Worm (Caenorhabditis elegans) whole organism, L1 larva: ENCODE measurements around the gene E02H4.8.
A peak's percentile ranks its signal among the peaks of the same experiment; 100 is the strongest.

Experiments
- C16A3.4 ChIP-seq: fragments of 150-350 bp; optimal IDR thresholded peaks from 2 replicates; lab custom pipeline; 2014; ENCODE audit warnings: missing biosample characterization, missing genetic modification characterization
- C34B4.2 ChIP-seq: sonication (generic microtip); optimal IDR thresholded peaks from 2 replicates; lab custom pipeline; 2017; ENCODE audit warnings: mild to moderate bottlenecking, missing genetic modification characterization, missing compliant biosample characterization
- Y116A8C.19 ChIP-seq: sonication (generic microtip); optimal IDR thresholded peaks from 2 replicates; lab custom pipeline; 2016; ENCODE audit warnings: missing compliant biosample characterization, missing genetic modification characterization, borderline replicate concordance
- aha-1 ChIP-seq: fragments of 150-350 bp; optimal IDR thresholded peaks from 2 replicates; lab custom pipeline; 2014; ENCODE audit warnings: missing biosample characterization, missing genetic modification characterization
- alr-1 ChIP-seq: fragments of 200-800 bp; sonication (Bioruptor generic); optimal IDR thresholded peaks from 2 replicates; lab custom pipeline; 2018; ENCODE audit warnings: borderline replicate concordance, mild to moderate bottlenecking, missing genetic modification characterization, missing compliant biosample characterization
- aly-2 ChIP-seq: fragments of 150-350 bp; optimal IDR thresholded peaks from 2 replicates; lab custom pipeline; 2014; ENCODE audit warnings: missing biosample characterization, missing genetic modification characterization
- ama-1 ChIP-seq: fragments of 150-350 bp; optimal IDR thresholded peaks from 2 replicates; lab custom pipeline; 2014
- blmp-1 ChIP-seq: fragments of 150-350 bp; optimal IDR thresholded peaks from 2 replicates; lab custom pipeline; 2014; ENCODE audit warnings: missing biosample characterization, missing genetic modification characterization
- ceh-8 ChIP-seq: fragments of 200-800 bp; sonication (Bioruptor generic); optimal IDR thresholded peaks from 2 replicates; lab custom pipeline; 2018; ENCODE audit warnings: mild to moderate bottlenecking, missing genetic modification characterization, moderate library complexity, missing compliant biosample characterization
- ceh-88 ChIP-seq: fragments of 200-800 bp; sonication (Bioruptor generic); IDR thresholded peaks from 2 replicates; pipeline ENCODE4 v1.3.6; 2022; ENCODE audit warnings: missing genetic modification characterization, missing compliant biosample characterization
- dsc-1 ChIP-seq: sonication (generic microtip); optimal IDR thresholded peaks from 2 replicates; lab custom pipeline; 2016; ENCODE audit warnings: mild to moderate bottlenecking, missing genetic modification characterization, missing compliant biosample characterization
- efl-1 ChIP-seq, 4 experiments: fragments of 150-350 bp; optimal IDR thresholded peaks in 3 of 4; peaks in 1 of 4; 1 replicate in 1 of 4; 2 replicates in 3 of 4; lab custom pipeline; 2014; ENCODE audit warnings: missing biosample characterization in 2 of 4, missing genetic modification characterization in 2 of 4, missing genetic modification reagents in 2 of 4
- efl-3 ChIP-seq: fragments of 200-800 bp; sonication (Bioruptor generic); optimal IDR thresholded peaks from 2 replicates; lab custom pipeline; 2018; ENCODE audit warnings: mild to moderate bottlenecking, missing genetic modification characterization, missing compliant biosample characterization
- elt-2 ChIP-seq: sonication (generic microtip); optimal IDR thresholded peaks from 2 replicates; lab custom pipeline; 2016; ENCODE audit warnings: missing genetic modification characterization, mild to moderate bottlenecking, inconsistent platforms, missing compliant biosample characterization, missing genetic modification reagents
- elt-3 ChIP-seq, 6 experiments: fragments of 150-350 bp in 1 of 6; sonication (generic microtip); optimal IDR thresholded peaks; 2 replicates each; lab custom pipeline; 2017 to 2018; ENCODE audit warnings: missing biosample characterization in 6 of 6, missing genetic modification characterization in 6 of 6, inconsistent platforms in 1 of 6
- ets-5 ChIP-seq: fragments of 200-800 bp; sonication (Bioruptor generic); IDR thresholded peaks from 2 replicates; pipeline ENCODE4 v1.3.6; 2022; ENCODE audit warnings: missing genetic modification characterization, missing compliant biosample characterization
- fkh-8 ChIP-seq: sonication (generic microtip); optimal IDR thresholded peaks from 2 replicates; lab custom pipeline; 2016; ENCODE audit warnings: mild to moderate bottlenecking, missing genetic modification characterization, missing compliant biosample characterization
- fos-1 ChIP-seq: fragments of 150-350 bp; optimal IDR thresholded peaks from 2 replicates; lab custom pipeline; 2014; ENCODE audit warnings: missing biosample characterization, missing genetic modification characterization
- grh-1 ChIP-seq: fragments of 200-800 bp; sonication (Bioruptor generic); IDR thresholded peaks from 2 replicates; pipeline ENCODE4 v1.3.6; 2022; ENCODE audit warnings: missing genetic modification reagents, missing genetic modification characterization, missing compliant biosample characterization
- hlh-4 ChIP-seq: sonication (generic microtip); optimal IDR thresholded peaks from 2 replicates; lab custom pipeline; 2016; ENCODE audit warnings: mild to moderate bottlenecking, missing genetic modification characterization, missing compliant biosample characterization
- hpl-2 ChIP-seq: fragments of 150-350 bp; optimal IDR thresholded peaks from 2 replicates; lab custom pipeline; 2014; ENCODE audit warnings: missing biosample characterization, missing genetic modification reagents, missing genetic modification characterization
- irx-1 ChIP-seq: sonication (generic microtip); optimal IDR thresholded peaks from 2 replicates; lab custom pipeline; 2016; ENCODE audit warnings: missing genetic modification characterization, missing compliant biosample characterization
- jun-1 ChIP-seq: fragments of 150-350 bp; optimal IDR thresholded peaks from 2 replicates; lab custom pipeline; 2014; ENCODE audit warnings: missing biosample characterization, missing genetic modification reagents, missing genetic modification characterization
- lin-13 ChIP-seq: fragments of 150-350 bp; optimal IDR thresholded peaks from 2 replicates; lab custom pipeline; 2014; ENCODE audit warnings: missing biosample characterization, missing genetic modification reagents, missing genetic modification characterization
- lin-14 ChIP-seq: fragments of 200-800 bp; sonication (Bioruptor generic); optimal IDR thresholded peaks from 2 replicates; lab custom pipeline; 2018; ENCODE audit warnings: mild to moderate bottlenecking, missing genetic modification characterization, moderate library complexity, missing compliant biosample characterization
- lir-3 ChIP-seq: sonication (generic microtip); optimal IDR thresholded peaks from 2 replicates; lab custom pipeline; 2016; ENCODE audit warnings: mild to moderate bottlenecking, missing genetic modification characterization, moderate library complexity, missing compliant biosample characterization; ENCODE audit not compliant: poor library complexity
- mef-2 ChIP-seq: fragments of 150-350 bp; optimal IDR thresholded peaks from 2 replicates; lab custom pipeline; 2014; ENCODE audit warnings: missing biosample characterization, missing genetic modification characterization
- nhr-11 ChIP-seq: fragments of 150-350 bp; optimal IDR thresholded peaks from 2 replicates; lab custom pipeline; 2014; ENCODE audit warnings: missing biosample characterization, missing genetic modification characterization
- nhr-20 ChIP-seq: sonication (generic microtip); optimal IDR thresholded peaks from 2 replicates; lab custom pipeline; 2016; ENCODE audit warnings: mild to moderate bottlenecking, missing genetic modification characterization, missing compliant biosample characterization
- nhr-237 ChIP-seq: fragments of 150-350 bp; optimal IDR thresholded peaks from 2 replicates; lab custom pipeline; 2014; ENCODE audit warnings: missing biosample characterization, missing genetic modification characterization
- nhr-28 ChIP-seq: fragments of 150-350 bp; optimal IDR thresholded peaks from 2 replicates; lab custom pipeline; 2014; ENCODE audit warnings: missing biosample characterization, missing genetic modification characterization
- nhr-47 ChIP-seq: sonication (generic microtip); optimal IDR thresholded peaks from 2 replicates; lab custom pipeline; 2016; ENCODE audit warnings: mild to moderate bottlenecking, missing genetic modification characterization, moderate library complexity, missing compliant biosample characterization
- nhr-76 ChIP-seq: sonication (generic microtip); optimal IDR thresholded peaks from 2 replicates; lab custom pipeline; 2017; ENCODE audit warnings: missing biosample characterization, missing genetic modification characterization
- nhr-77 ChIP-seq: fragments of 150-350 bp; optimal IDR thresholded peaks from 2 replicates; lab custom pipeline; 2014; ENCODE audit warnings: missing biosample characterization, missing genetic modification characterization
- nhr-84 ChIP-seq: sonication (generic microtip); optimal IDR thresholded peaks from 2 replicates; lab custom pipeline; 2017; ENCODE audit warnings: missing biosample characterization, missing genetic modification characterization
- nhr-90 ChIP-seq: sonication (generic microtip); optimal IDR thresholded peaks from 2 replicates; lab custom pipeline; 2016; ENCODE audit warnings: mild to moderate bottlenecking, missing genetic modification characterization, missing compliant biosample characterization; ENCODE audit not compliant: poor library complexity
- pag-3 ChIP-seq: sonication (generic microtip); optimal IDR thresholded peaks from 2 replicates; lab custom pipeline; 2017; ENCODE audit warnings: missing genetic modification characterization, mild to moderate bottlenecking, missing compliant biosample characterization, antibody characterized with exemption, borderline replicate concordance; ENCODE audit not compliant: insufficient read depth
- pqm-1 ChIP-seq: sonication (generic microtip); optimal IDR thresholded peaks from 3 replicates; lab custom pipeline; 2017; ENCODE audit warnings: missing biosample characterization, missing genetic modification characterization
- snpc-4 ChIP-seq: fragments of 150-350 bp; optimal IDR thresholded peaks from 2 replicates; lab custom pipeline; 2014; ENCODE audit warnings: missing biosample characterization, missing genetic modification characterization
- snu-23 ChIP-seq: sonication (generic microtip); optimal IDR thresholded peaks from 2 replicates; lab custom pipeline; 2016; ENCODE audit warnings: missing genetic modification characterization, missing compliant biosample characterization
- sup-37 ChIP-seq: fragments of 200-800 bp; sonication (Bioruptor generic); optimal IDR thresholded peaks from 2 replicates; lab custom pipeline; 2018; ENCODE audit warnings: mild to moderate bottlenecking, missing genetic modification characterization, missing compliant biosample characterization
- tbx-2 ChIP-seq: sonication (generic microtip); optimal IDR thresholded peaks from 2 replicates; lab custom pipeline; 2016; ENCODE audit warnings: missing genetic modification characterization, missing compliant biosample characterization
- unc-62 ChIP-seq: fragments of 150-350 bp; optimal IDR thresholded peaks from 2 replicates; lab custom pipeline; 2014; ENCODE audit warnings: missing biosample characterization, missing genetic modification reagents, missing genetic modification characterization
- unc-98 ChIP-seq: fragments of 200-800 bp; sonication (Bioruptor generic); IDR thresholded peaks from 2 replicates; pipeline ENCODE4 v1.3.6; 2022; ENCODE audit warnings: missing genetic modification characterization, missing compliant biosample characterization
- zip-4 ChIP-seq: fragments of 200-800 bp; sonication (Bioruptor generic); optimal IDR thresholded peaks from 2 replicates; lab custom pipeline; 2018; ENCODE audit warnings: mild to moderate bottlenecking, missing genetic modification characterization, moderate library complexity, missing compliant biosample characterization
- ztf-11 ChIP-seq, 2 experiments: sonication (generic microtip); optimal IDR thresholded peaks; 2 replicates each; lab custom pipeline; 2016 to 2017; ENCODE audit warnings: missing genetic modification characterization in 2 of 2, missing biosample characterization in 1 of 2, missing compliant biosample characterization in 1 of 2

The E02H4.8 gene

DNA sequence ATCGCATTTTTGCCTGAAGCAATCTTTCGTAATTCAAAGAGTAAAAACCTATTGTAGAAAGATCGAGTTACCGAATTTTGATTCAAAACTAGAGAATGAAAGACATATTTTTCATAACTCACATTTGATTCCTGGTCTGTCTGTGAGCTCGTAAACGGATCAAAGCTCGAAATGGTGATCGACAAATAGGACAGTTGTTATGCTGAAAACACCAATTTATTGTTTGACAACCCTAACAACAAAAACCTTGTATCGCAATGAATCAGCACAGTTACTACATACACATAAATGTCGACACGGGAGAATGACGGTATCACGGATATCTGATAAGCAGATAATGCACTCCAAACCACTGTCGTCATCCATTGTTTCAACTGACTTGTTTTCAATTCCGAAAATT, 46.3 kb upstream of the E02H4.8 start:
- TF ChIP-seq blmp-1 (tag; lab: Kevin White, UChicago) (no peak), grh-1 (no peak), ceh-8 (GFP tag; lab: Kevin White, UChicago) (no peak), unc-62 (GFP tag; lab: Kevin White, UChicago) (no peak), elt-2 (tag; lab: Kevin White, UChicago) (no peak), nhr-11 (tag; lab: Kevin White, UChicago) (no peak), nhr-237 (tag; lab: Kevin White, UChicago) (no peak), tbx-2 (tag; lab: Kevin White, UChicago) (no peak)

DNA sequence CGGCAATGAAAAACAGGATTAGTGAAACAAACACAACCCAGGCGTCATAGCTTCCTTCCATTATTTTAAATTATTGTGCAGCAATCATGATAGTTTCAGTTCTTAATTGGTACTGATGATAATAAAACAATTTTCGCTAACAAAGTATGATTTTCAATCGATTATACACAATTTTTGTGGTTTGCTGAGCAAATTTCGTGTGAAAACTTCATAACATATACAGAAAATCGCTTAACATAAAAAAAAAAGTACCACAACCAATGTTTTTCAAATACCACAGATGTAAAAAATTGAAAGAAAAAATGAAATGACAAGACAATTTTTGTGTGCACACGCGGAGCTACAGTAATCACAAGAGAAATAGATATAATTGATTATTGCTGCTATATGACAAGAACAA, 44.3 kb upstream of the E02H4.8 start, which contains the start of gene gphr-2:
Gene gphr-2 (minus strand): TSS at position 101 of the 400 bp plus-strand sequence.
- TF ChIP-seq mef-2 (tag; lab: Kevin White, UChicago) (no peak), nhr-77 (tag; lab: Kevin White, UChicago) (no peak), nhr-20 (tag; lab: Kevin White, UChicago) (no peak), pag-3 (tag; lab: Kevin White, UChicago) (no peak), efl-3 (GFP tag; lab: Kevin White, UChicago) (no peak), lir-3 (no peak), alr-1 (no peak), nhr-237 (tag; lab: Kevin White, UChicago) (no peak), pqm-1 (tag; lab: Kevin White, UChicago) (no peak), nhr-11 (tag; lab: Kevin White, UChicago) (no peak), hlh-4 (tag; lab: Kevin White, UChicago) (no peak), lin-14 (GFP tag; lab: Kevin White, UChicago) (no peak), Y116A8C.19 (no peak)

DNA sequence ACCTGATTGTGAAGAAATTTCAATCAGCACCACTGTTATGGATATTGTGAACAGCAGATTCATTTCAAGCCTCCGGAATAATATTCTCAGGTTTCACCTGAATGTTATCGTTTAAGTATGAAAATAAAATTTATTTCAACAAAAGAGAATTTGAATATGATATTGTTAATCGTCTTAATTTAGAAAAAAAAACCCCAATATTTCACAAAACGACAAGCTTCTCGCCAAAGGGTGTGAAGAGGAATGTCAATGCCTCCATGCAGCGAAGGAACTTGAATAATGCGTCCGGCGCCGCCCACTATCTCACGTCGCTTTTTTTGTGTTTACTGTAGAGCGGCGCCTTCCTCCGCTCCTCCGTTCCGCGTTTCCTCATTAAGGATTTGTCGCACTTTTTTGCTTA, 39.7 kb upstream of the E02H4.8 start, which contains the start of gene C11H1.5:
Gene C11H1.5 (minus strand): TSS at position 101 of the 400 bp plus-strand sequence.
- TF ChIP-seq snpc-4 (tag; lab: Kevin White, UChicago) = no peak
- no peak for TF ChIP-seq efl-1 (optimal IDR thresholded peaks at IDR 0.05; lab: Kevin White, UChicago)
- TF ChIP-seq efl-1 (GFP tag; optimal IDR thresholded peaks at IDR 0.05 in 1 of 2; lab: Kevin White, UChicago) = no peak
- TF ChIP-seq pqm-1 (tag; lab: Kevin White, UChicago) = no peak
- TF ChIP-seq snu-23 (GFP tag; lab: Kevin White, UChicago) = no peak
- TF ChIP-seq mef-2 (tag; lab: Kevin White, UChicago) = no peak
- no peak for TF ChIP-seq fkh-8 (tag; lab: Kevin White, UChicago)
- TF ChIP-seq aly-2 = no peak
- TF ChIP-seq unc-98 (GFP tag; lab: Robert Waterston, UW) = no peak
- TF ChIP-seq jun-1 (tag; lab: Kevin White, UChicago) = no peak
- TF ChIP-seq hpl-2 (GFP tag; lab: Kevin White, UChicago) = no peak
- no peak for TF ChIP-seq nhr-28
- no peak for TF ChIP-seq fos-1 (tag; lab: Kevin White, UChicago)
- TF ChIP-seq elt-3 (tag; optimal IDR thresholded peaks at IDR 0.05; lab: Kevin White, UChicago) = no peak
- no peak for TF ChIP-seq dsc-1 (tag; lab: Kevin White, UChicago)
- TF ChIP-seq efl-3 (GFP tag; lab: Kevin White, UChicago) = no peak
- TF ChIP-seq ceh-88 = no peak

DNA sequence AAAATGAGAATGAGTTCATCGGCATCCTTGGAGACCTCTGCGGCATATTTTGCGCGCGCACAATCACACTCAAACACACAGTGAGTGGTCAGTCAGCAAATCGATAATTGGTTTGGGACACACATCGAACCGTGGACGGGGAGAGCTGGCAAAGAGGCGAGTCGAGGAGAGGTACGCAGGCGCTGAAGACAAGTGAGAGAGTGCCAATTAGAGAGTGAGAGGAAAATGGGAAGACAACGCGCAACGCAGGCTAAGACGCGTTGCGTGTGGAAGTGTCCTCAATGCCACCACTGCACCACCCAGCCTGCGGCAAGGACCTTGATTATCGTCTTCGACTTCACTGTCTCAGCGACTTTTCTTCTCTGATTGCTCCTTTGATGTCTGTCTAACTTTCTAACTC, 33.8 kb upstream of the E02H4.8 start:
- TF ChIP-seq ama-1 (lab: Kevin White, UChicago) (no peak), C34B4.2 (tag; lab: Kevin White, UChicago) (no peak), nhr-84 (tag; lab: Kevin White, UChicago) (no peak), nhr-47 (tag; lab: Kevin White, UChicago) (peak; percentile 74), nhr-76 (tag; lab: Kevin White, UChicago) (no peak), unc-98 (GFP tag; lab: Robert Waterston, UW) (peak; percentile 13; the same call in 1 of the 2 replicates), pqm-1 (tag; lab: Kevin White, UChicago) (no peak), lin-13 (GFP tag; lab: Kevin White, UChicago) (no peak), nhr-28 (no peak), aly-2 (no peak), nhr-90 (tag; lab: Kevin White, UChicago) (peak; percentile 52), C16A3.4 (peak; percentile 74), fos-1 (tag; lab: Kevin White, UChicago) (peak; percentile 56), ets-5 (no peak), ztf-11 (tag; optimal IDR thresholded peaks at IDR 0.05; lab: Kevin White, UChicago) (peak in 1 of 2 experiments; percentile 59), aha-1 (no peak), sup-37 (GFP tag; lab: Kevin White, UChicago) (no peak), irx-1 (peak; percentile 53), zip-4 (no peak), elt-3 (tag; optimal IDR thresholded peaks at IDR 0.05; lab: Kevin White, UChicago) (no peak), elt-2 (tag; lab: Kevin White, UChicago) (no peak), lir-3 (no peak)
